Worm (Caenorhabditis elegans) whole organism, L1 larva: ENCODE results near the gene fbxa-55.

Experiments
- C04F5.9 ChIP-seq: sonication (generic microtip); optimal IDR thresholded peaks from 2 replicates; lab custom pipeline; 2016; ENCODE audit warnings: missing genetic modification characterization, missing compliant biosample characterization
- C16A3.4 ChIP-seq: fragments of 150-350 bp; optimal IDR thresholded peaks from 2 replicates; lab custom pipeline; 2014; ENCODE audit warnings: missing biosample characterization, missing genetic modification characterization
- C34B4.2 ChIP-seq: sonication (generic microtip); optimal IDR thresholded peaks from 2 replicates; lab custom pipeline; 2017; ENCODE audit warnings: mild to moderate bottlenecking, missing genetic modification characterization, missing compliant biosample characterization
- blmp-1 ChIP-seq: fragments of 150-350 bp; optimal IDR thresholded peaks from 2 replicates; lab custom pipeline; 2014; ENCODE audit warnings: missing biosample characterization, missing genetic modification characterization
- ceh-63 ChIP-seq: fragments of 200-800 bp; sonication (Bioruptor generic); optimal IDR thresholded peaks from 2 replicates; lab custom pipeline; 2018; ENCODE audit warnings: mild to moderate bottlenecking, missing genetic modification characterization, missing compliant biosample characterization
- ceh-8 ChIP-seq: fragments of 200-800 bp; sonication (Bioruptor generic); optimal IDR thresholded peaks from 2 replicates; lab custom pipeline; 2018; ENCODE audit warnings: mild to moderate bottlenecking, missing genetic modification characterization, moderate library complexity, missing compliant biosample characterization
- ceh-88 ChIP-seq: fragments of 200-800 bp; sonication (Bioruptor generic); IDR thresholded peaks from 2 replicates; pipeline ENCODE4 v1.3.6; 2022; ENCODE audit warnings: missing genetic modification characterization, missing compliant biosample characterization
- ces-1 ChIP-seq: fragments of 150-350 bp; optimal IDR thresholded peaks from 2 replicates; lab custom pipeline; 2014; ENCODE audit warnings: missing biosample characterization, missing genetic modification reagents, missing genetic modification characterization
- efl-1 ChIP-seq, 4 experiments: fragments of 150-350 bp; optimal IDR thresholded peaks in 3 of 4; peaks in 1 of 4; 1 replicate in 1 of 4; 2 replicates in 3 of 4; lab custom pipeline; 2014; ENCODE audit warnings: missing biosample characterization in 2 of 4, missing genetic modification characterization in 2 of 4, missing genetic modification reagents in 2 of 4
- elt-2 ChIP-seq: sonication (generic microtip); optimal IDR thresholded peaks from 2 replicates; lab custom pipeline; 2016; ENCODE audit warnings: missing genetic modification characterization, mild to moderate bottlenecking, inconsistent platforms, missing compliant biosample characterization, missing genetic modification reagents
- elt-3 ChIP-seq, 6 experiments: fragments of 150-350 bp in 1 of 6; sonication (generic microtip); optimal IDR thresholded peaks; 2 replicates each; lab custom pipeline; 2017 to 2018; ENCODE audit warnings: missing biosample characterization in 6 of 6, missing genetic modification characterization in 6 of 6, inconsistent platforms in 1 of 6
- fos-1 ChIP-seq: fragments of 150-350 bp; optimal IDR thresholded peaks from 2 replicates; lab custom pipeline; 2014; ENCODE audit warnings: missing biosample characterization, missing genetic modification characterization
- grh-1 ChIP-seq: fragments of 200-800 bp; sonication (Bioruptor generic); IDR thresholded peaks from 2 replicates; pipeline ENCODE4 v1.3.6; 2022; ENCODE audit warnings: missing genetic modification reagents, missing genetic modification characterization, missing compliant biosample characterization
- isw-1 ChIP-seq: fragments of 200-800 bp; sonication (Bioruptor generic); IDR thresholded peaks from 2 replicates; pipeline ENCODE4 v1.3.6; 2022; ENCODE audit warnings: missing genetic modification characterization, missing compliant biosample characterization
- jun-1 ChIP-seq: fragments of 150-350 bp; optimal IDR thresholded peaks from 2 replicates; lab custom pipeline; 2014; ENCODE audit warnings: missing biosample characterization, missing genetic modification reagents, missing genetic modification characterization
- lin-15B ChIP-seq: fragments of 150-350 bp; sonication (generic microtip); optimal IDR thresholded peaks from 3 replicates; lab custom pipeline; 2014; ENCODE audit warnings: missing biosample characterization, missing genetic modification characterization
- lin-39 ChIP-seq: fragments of 150-350 bp; optimal IDR thresholded peaks from 2 replicates; lab custom pipeline; 2014; ENCODE audit warnings: missing biosample characterization, missing genetic modification reagents, missing genetic modification characterization
- lir-3 ChIP-seq: sonication (generic microtip); optimal IDR thresholded peaks from 2 replicates; lab custom pipeline; 2016; ENCODE audit warnings: mild to moderate bottlenecking, missing genetic modification characterization, moderate library complexity, missing compliant biosample characterization; ENCODE audit not compliant: poor library complexity
- mdl-1 ChIP-seq, 2 experiments: fragments of 150-350 bp; optimal IDR thresholded peaks; 2 replicates each; lab custom pipeline; 2014 to 2017; ENCODE audit warnings: missing biosample characterization in 2 of 2, missing genetic modification characterization in 2 of 2, inconsistent platforms in 1 of 2
- nhr-12 ChIP-seq: sonication (generic microtip); optimal IDR thresholded peaks from 2 replicates; lab custom pipeline; 2017; ENCODE audit warnings: missing biosample characterization, missing genetic modification characterization
- nhr-47 ChIP-seq: sonication (generic microtip); optimal IDR thresholded peaks from 2 replicates; lab custom pipeline; 2016; ENCODE audit warnings: mild to moderate bottlenecking, missing genetic modification characterization, moderate library complexity, missing compliant biosample characterization
- nhr-84 ChIP-seq: sonication (generic microtip); optimal IDR thresholded peaks from 2 replicates; lab custom pipeline; 2017; ENCODE audit warnings: missing biosample characterization, missing genetic modification characterization
- nhr-90 ChIP-seq: sonication (generic microtip); optimal IDR thresholded peaks from 2 replicates; lab custom pipeline; 2016; ENCODE audit warnings: mild to moderate bottlenecking, missing genetic modification characterization, missing compliant biosample characterization; ENCODE audit not compliant: poor library complexity
- pqm-1 ChIP-seq: sonication (generic microtip); optimal IDR thresholded peaks from 3 replicates; lab custom pipeline; 2017; ENCODE audit warnings: missing biosample characterization, missing genetic modification characterization
- snu-23 ChIP-seq: sonication (generic microtip); optimal IDR thresholded peaks from 2 replicates; lab custom pipeline; 2016; ENCODE audit warnings: missing genetic modification characterization, missing compliant biosample characterization
- sox-4 ChIP-seq: sonication (generic microtip); optimal IDR thresholded peaks from 2 replicates; lab custom pipeline; 2016; ENCODE audit warnings: missing genetic modification characterization, missing compliant biosample characterization
- tlp-1 ChIP-seq: fragments of 150-350 bp; optimal IDR thresholded peaks from 2 replicates; lab custom pipeline; 2014; ENCODE audit warnings: missing biosample characterization, missing genetic modification characterization
- unc-30 ChIP-seq: sonication (generic microtip); optimal IDR thresholded peaks from 2 replicates; lab custom pipeline; 2017; ENCODE audit warnings: missing biosample characterization, missing genetic modification characterization
- unc-98 ChIP-seq: fragments of 200-800 bp; sonication (Bioruptor generic); IDR thresholded peaks from 2 replicates; pipeline ENCODE4 v1.3.6; 2022; ENCODE audit warnings: missing genetic modification characterization, missing compliant biosample characterization
- xbp-1 ChIP-seq: sonication (generic microtip); optimal IDR thresholded peaks from 2 replicates; lab custom pipeline; 2016; ENCODE audit warnings: missing genetic modification characterization, missing compliant biosample characterization
- ztf-11 ChIP-seq, 2 experiments: sonication (generic microtip); optimal IDR thresholded peaks; 2 replicates each; lab custom pipeline; 2016 to 2017; ENCODE audit warnings: missing genetic modification characterization in 2 of 2, missing biosample characterization in 1 of 2, missing compliant biosample characterization in 1 of 2

Gene fbxa-55

ce11 chrIII:978889-979288 is 43.0 kb upstream of the fbxa-55 start:
- TF ChIP-seq efl-1 (optimal IDR thresholded peaks at IDR 0.05; lab: Kevin White, UChicago) (no peak), efl-1 (GFP tag; optimal IDR thresholded peaks at IDR 0.05 in 1 of 2; lab: Kevin White, UChicago) (peak in 1 of 2 experiments; percentile 23), lir-3 (no peak), unc-30 (tag; lab: Kevin White, UChicago) (no peak), grh-1 (no peak)

- TF ChIP-seq ceh-88 (no peak), mdl-1 (tag; optimal IDR thresholded peaks at IDR 0.05; lab: Kevin White, UChicago) (no peak), tlp-1 (tag; lab: Kevin White, UChicago) (no peak), grh-1 (no peak), nhr-84 (no peak), ztf-11 (tag; optimal IDR thresholded peaks at IDR 0.05; lab: Kevin White, UChicago) (no peak), snu-23 (no peak), efl-1 (optimal IDR thresholded peaks at IDR 0.05; lab: Kevin White, UChicago) (no peak), efl-1 (GFP tag; optimal IDR thresholded peaks at IDR 0.05 in 1 of 2; lab: Kevin White, UChicago) (no peak), xbp-1 (tag; lab: Kevin White, UChicago) (no peak)
Observed at ce11 chrIII:970928-971327, 35.0 kb upstream of the fbxa-55 start.

ce11 chrIII:966259-966658 is 30.4 kb upstream of the fbxa-55 start:
- TF ChIP-seq ceh-8 (GFP tag; lab: Kevin White, UChicago) (no peak), nhr-90 (tag; lab: Kevin White, UChicago) (no peak)

ce11 chrIII:964637-965036 is 28.8 kb upstream of the fbxa-55 start:
- TF ChIP-seq nhr-47 (tag; lab: Kevin White, UChicago) (no peak), blmp-1 (tag; lab: Kevin White, UChicago) (no peak), jun-1 (tag; lab: Kevin White, UChicago) (no peak), C16A3.4 (tag; lab: Kevin White, UChicago) (no peak), C34B4.2 (tag; lab: Kevin White, UChicago) (no peak), C04F5.9 (no peak), unc-98 (no peak), xbp-1 (tag; lab: Kevin White, UChicago) (no peak)

ce11 chrIII:961948-962347 is 26.1 kb upstream of the fbxa-55 start, which contains the start of gene fbxa-51:
Gene fbxa-51, plus strand, starts transcription at chrIII:962269.
- no peak for TF ChIP-seq nhr-12 (tag; lab: Kevin White, UChicago)
- TF ChIP-seq ces-1 (GFP tag; lab: Kevin White, UChicago), result no peak
- TF ChIP-seq unc-30 (tag; lab: Kevin White, UChicago), result no peak
- no peak for TF ChIP-seq blmp-1 (tag; lab: Kevin White, UChicago)
- no peak for TF ChIP-seq sox-4 (tag; lab: Kevin White, UChicago)
- no peak for TF ChIP-seq mdl-1 (tag; optimal IDR thresholded peaks at IDR 0.05; lab: Kevin White, UChicago)
- TF ChIP-seq ceh-63 (GFP tag; lab: Kevin White, UChicago), result no peak
- no peak for TF ChIP-seq elt-3 (tag; optimal IDR thresholded peaks at IDR 0.05; lab: Kevin White, UChicago)
- no peak for TF ChIP-seq efl-1 (optimal IDR thresholded peaks at IDR 0.05; lab: Kevin White, UChicago)
- no peak for TF ChIP-seq efl-1 (GFP tag; optimal IDR thresholded peaks at IDR 0.05 in 1 of 2; lab: Kevin White, UChicago)
- TF ChIP-seq lin-39, result no peak
- TF ChIP-seq fos-1 (tag; lab: Kevin White, UChicago), result no peak

ce11 chrIII:955981-956380 is 20.1 kb upstream of the fbxa-55 start, which contains the start of gene fbxa-54:
Gene fbxa-54, plus strand, starts transcription at chrIII:956334.
- TF ChIP-seq lin-15B (tag; lab: Kevin White, UChicago), result no peak
- TF ChIP-seq unc-30 (tag; lab: Kevin White, UChicago), result no peak
- peak; percentile 36 for TF ChIP-seq elt-2 (tag; lab: Kevin White, UChicago)

- TF ChIP-seq isw-1 (GFP tag; lab: Robert Waterston, UW) (no peak), pqm-1 (tag; lab: Kevin White, UChicago) (no peak), jun-1 (tag; lab: Kevin White, UChicago) (no peak), mdl-1 (tag; optimal IDR thresholded peaks at IDR 0.05; lab: Kevin White, UChicago) (no peak), fos-1 (tag; lab: Kevin White, UChicago) (no peak)
Observed at ce11 chrIII:954553-954952, 18.7 kb upstream of the fbxa-55 start, which contains the start of the genes T12B5.15 and T12B5.14. Gene T12B5.15, minus strand, starts transcription at chrIII:954653. Gene T12B5.14, plus strand, starts transcription at chrIII:954873.
